Fruit fly (Drosophila melanogaster): ENCODE data around the gene dbf.
A peak's percentile ranks its signal among the peaks of the same experiment; 100 is the strongest.

The dbf gene

dm6 chr2L:10688764-10689163 is 37.4 kb downstream of the dbf start:
- TF ChIP-seq Pif1A (GFP tag; optimal IDR thresholded peaks at IDR 0.05) (no peak), EcR (GFP tag; optimal IDR thresholded peaks at IDR 0.05) (no peak), gl (tag; optimal IDR thresholded peaks at IDR 0.05) (no peak), CG12605 (GFP tag; IDR thresholded peaks at IDR 0.05) (no peak), CG34367 (tag; optimal IDR thresholded peaks at IDR 0.05) (no peak), Ets98B (GFP tag; IDR thresholded peaks at IDR 0.05) (no peak), rn (GFP tag; IDR thresholded peaks at IDR 0.05) (no peak), CG4496 (GFP tag; IDR thresholded peaks at IDR 0.05) (no peak), D1 (tag; optimal IDR thresholded peaks at IDR 0.05) (no peak), CG17806 (tag; optimal IDR thresholded peaks at IDR 0.05) (no peak)

- TF ChIP-seq CG34367 (tag; optimal IDR thresholded peaks at IDR 0.05), result no peak
- no peak for TF ChIP-seq rn (GFP tag; IDR thresholded peaks at IDR 0.05)
- no peak for TF ChIP-seq gl (tag; optimal IDR thresholded peaks at IDR 0.05)
- no peak for TF ChIP-seq CG12605 (GFP tag; IDR thresholded peaks at IDR 0.05)
- TF ChIP-seq CG8159 (tag; optimal IDR thresholded peaks at IDR 0.05), result no peak
- no peak for TF ChIP-seq CG32121 (GFP tag; IDR thresholded peaks at IDR 0.05)
- TF ChIP-seq CG13204 (GFP tag; optimal IDR thresholded peaks at IDR 0.05), result no peak
- no peak for TF ChIP-seq CG17806 (tag; optimal IDR thresholded peaks at IDR 0.05)
- no peak for TF ChIP-seq CG15710 (tag; optimal IDR thresholded peaks at IDR 0.05)
- TF ChIP-seq CG4496 (GFP tag; IDR thresholded peaks at IDR 0.05), result no peak
- no peak for TF ChIP-seq D1 (tag; optimal IDR thresholded peaks at IDR 0.05)
- TF ChIP-seq Snoo (tag; optimal IDR thresholded peaks at IDR 0.05), result no peak
- TF ChIP-seq fd96Ca (GFP tag; IDR thresholded peaks at IDR 0.05), result no peak
- TF ChIP-seq CG10348 (GFP tag; IDR thresholded peaks at IDR 0.05), result no peak
- TF ChIP-seq CG8301 (tag; optimal IDR thresholded peaks at IDR 0.05), result no peak
- TF ChIP-seq Pif1A (GFP tag; optimal IDR thresholded peaks at IDR 0.05), result no peak
- no peak for TF ChIP-seq EcR (GFP tag; optimal IDR thresholded peaks at IDR 0.05)
- TF ChIP-seq CG9948 (tag; optimal IDR thresholded peaks at IDR 0.05), result no peak
Observed at dm6 chr2L:10689221-10690034, 38.0 kb downstream of the dbf start, which contains the start of gene CG7294. CG7294 (minus strand) TSS chr2L:10689271.

- TF ChIP-seq CG34367 (tag; optimal IDR thresholded peaks at IDR 0.05), result no peak
- no peak for TF ChIP-seq CG9948 (tag; optimal IDR thresholded peaks at IDR 0.05)
- TF ChIP-seq CG10348 (GFP tag; IDR thresholded peaks at IDR 0.05), result no peak
- no peak for TF ChIP-seq CG8159 (tag; optimal IDR thresholded peaks at IDR 0.05)
- no peak for TF ChIP-seq gl (tag; optimal IDR thresholded peaks at IDR 0.05)
- TF ChIP-seq CG8301 (tag; optimal IDR thresholded peaks at IDR 0.05), result no peak
- no peak for TF ChIP-seq fd96Ca (GFP tag; IDR thresholded peaks at IDR 0.05)
- no peak for TF ChIP-seq CG12605 (GFP tag; IDR thresholded peaks at IDR 0.05)
- no peak for TF ChIP-seq Ets98B (GFP tag; IDR thresholded peaks at IDR 0.05)
Observed at dm6 chr2L:10693018-10693417, 41.6 kb downstream of the dbf start.

- no peak for TF ChIP-seq EcR (GFP tag; optimal IDR thresholded peaks at IDR 0.05)
- no peak for TF ChIP-seq D1 (tag; optimal IDR thresholded peaks at IDR 0.05)
- TF ChIP-seq CG34367 (tag; optimal IDR thresholded peaks at IDR 0.05), result no peak
- no peak for TF ChIP-seq Pif1A (GFP tag; optimal IDR thresholded peaks at IDR 0.05)
- TF ChIP-seq CG14655 (GFP tag; optimal IDR thresholded peaks at IDR 0.05), result peak; percentile 6
- peak; percentile 55 for TF ChIP-seq CG8159 (tag; optimal IDR thresholded peaks at IDR 0.05)
- no peak for TF ChIP-seq CG13204 (GFP tag; optimal IDR thresholded peaks at IDR 0.05)
- TF ChIP-seq CG12605 (GFP tag; IDR thresholded peaks at IDR 0.05), result no peak
- TF ChIP-seq CG10348 (GFP tag; IDR thresholded peaks at IDR 0.05), result no peak
- TF ChIP-seq CG8301 (tag; optimal IDR thresholded peaks at IDR 0.05), result no peak
- TF ChIP-seq fd96Ca (GFP tag; IDR thresholded peaks at IDR 0.05), result no peak
- no peak for TF ChIP-seq gl (tag; optimal IDR thresholded peaks at IDR 0.05)
- TF ChIP-seq CG15710 (tag; optimal IDR thresholded peaks at IDR 0.05), result peak; percentile 36
- TF ChIP-seq CG17806 (tag; optimal IDR thresholded peaks at IDR 0.05), result no peak
- TF ChIP-seq CG32121 (GFP tag; IDR thresholded peaks at IDR 0.05), result no peak
- TF ChIP-seq rn (GFP tag; IDR thresholded peaks at IDR 0.05), result no peak
- TF ChIP-seq Snoo (tag; optimal IDR thresholded peaks at IDR 0.05), result no peak
- TF ChIP-seq Pif1B (GFP tag; optimal IDR thresholded peaks at IDR 0.05), result no peak
- TF ChIP-seq CG4496 (GFP tag; IDR thresholded peaks at IDR 0.05), result no peak
- TF ChIP-seq Ets98B (GFP tag; IDR thresholded peaks at IDR 0.05), result no peak
- peak; percentile 32 for TF ChIP-seq CG9948 (tag; optimal IDR thresholded peaks at IDR 0.05)
Observed at dm6 chr2L:10694053-10694618, 42.7 kb downstream of the dbf start, which contains the start of gene CG17108. CG17108 (minus strand) TSS chr2L:10694103.

- TF ChIP-seq CG17806 (tag; optimal IDR thresholded peaks at IDR 0.05) (no peak), CG32121 (GFP tag; IDR thresholded peaks at IDR 0.05) (no peak), EcR (GFP tag; optimal IDR thresholded peaks at IDR 0.05) (no peak), CG13204 (GFP tag; optimal IDR thresholded peaks at IDR 0.05) (no peak), CG12605 (GFP tag; IDR thresholded peaks at IDR 0.05) (no peak), fd96Ca (GFP tag; IDR thresholded peaks at IDR 0.05) (no peak), Pif1A (GFP tag; optimal IDR thresholded peaks at IDR 0.05) (no peak), Snoo (tag; optimal IDR thresholded peaks at IDR 0.05) (no peak), CG14655 (GFP tag; optimal IDR thresholded peaks at IDR 0.05) (no peak), CG4496 (GFP tag; IDR thresholded peaks at IDR 0.05) (no peak)
Observed at dm6 chr2L:10697992-10698391, 46.6 kb downstream of the dbf start, which contains the start of gene CG7300. CG7300 (minus strand) TSS chr2L:10698043.

Measured in whole organism, pupa.